Fruit fly (Drosophila melanogaster): ENCODE measurements around the gene Prp40.

Prp40 gene

DNA sequence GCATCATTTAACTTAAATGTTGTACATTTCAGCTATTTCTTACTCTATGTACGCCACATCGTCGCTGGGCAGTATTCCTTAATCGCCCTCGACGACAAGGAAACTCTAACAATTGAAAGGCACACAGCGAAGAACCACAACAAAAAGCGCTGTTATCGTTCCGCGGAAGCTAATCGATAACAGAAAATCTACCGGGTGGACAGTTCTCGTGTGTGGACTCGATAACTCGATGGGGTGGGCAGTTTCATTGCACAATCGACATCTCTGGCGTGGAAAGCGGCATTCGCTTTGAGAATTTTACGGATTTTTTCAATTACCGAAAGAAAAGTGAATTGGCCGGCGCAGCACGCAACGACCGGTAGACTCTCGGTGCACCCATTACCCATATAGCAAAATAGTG, at the start of gene Prp40, which contains the start of gene alpha4GT1 (continued):
- TF ChIP-seq CG8944 (GFP tag; optimal IDR thresholded peaks at IDR 0.05) = no peak
- TF ChIP-seq CG13287 (GFP tag; IDR thresholded peaks at IDR 0.05; ENCODE audit: partially characterized antibody) = peak; percentile 87
- no peak for TF ChIP-seq otp (GFP tag; IDR thresholded peaks at IDR 0.05)
- no peak for TF ChIP-seq CG10321 (GFP tag; IDR thresholded peaks at IDR 0.05)
- TF ChIP-seq schlank (tag; optimal IDR thresholded peaks at IDR 0.05) = no peak
- no peak for TF ChIP-seq Dad (GFP tag; optimal IDR thresholded peaks at IDR 0.05)
- no peak for TF ChIP-seq CG12769 (tag; optimal IDR thresholded peaks at IDR 0.05)
- TF ChIP-seq CG17912 (GFP tag; optimal IDR thresholded peaks at IDR 0.05) = no peak
- TF ChIP-seq Neu2 (GFP tag; optimal IDR thresholded peaks at IDR 0.05; ENCODE audit: borderline replicate concordance) = no peak
- TF ChIP-seq Jarid2 (GFP tag; optimal IDR thresholded peaks at IDR 0.05) = no peak
- TF ChIP-seq stwl (tag; optimal IDR thresholded peaks at IDR 0.05) = peak; percentile 72
- TF ChIP-seq corto (GFP tag; optimal IDR thresholded peaks at IDR 0.05) = no peak
- TF ChIP-seq CG8765 (GFP tag; IDR thresholded peaks at IDR 0.05) = no peak
- no peak for TF ChIP-seq tup (GFP tag; optimal IDR thresholded peaks at IDR 0.05)
- no peak for TF ChIP-seq CG5245 (GFP tag; optimal IDR thresholded peaks at IDR 0.05)
- TF ChIP-seq slp2 (GFP tag; optimal IDR thresholded peaks at IDR 0.05) = no peak
- peak; percentile 62 for TF ChIP-seq YL-1 (GFP tag; optimal IDR thresholded peaks at IDR 0.05)
- no peak for TF ChIP-seq toy (GFP tag; IDR thresholded peaks at IDR 0.05)
- TF ChIP-seq inv (GFP tag; IDR thresholded peaks at IDR 0.05; ENCODE audit: partially characterized antibody) = peak; percentile 69
- TF ChIP-seq CG8478 (optimal IDR thresholded peaks at IDR 0.05) = no peak
- no peak for TF ChIP-seq Bdp1 (GFP tag; optimal IDR thresholded peaks at IDR 0.05)
- TF ChIP-seq HLH54F (GFP tag; optimal IDR thresholded peaks at IDR 0.05) = no peak
- TF ChIP-seq Lim3 (GFP tag; IDR thresholded peaks at IDR 0.05) = no peak
- no peak for TF ChIP-seq usp (GFP tag; optimal IDR thresholded peaks at IDR 0.05)
- no peak for TF ChIP-seq CG17568 (GFP tag; optimal IDR thresholded peaks at IDR 0.05)
- TF ChIP-seq shn (GFP tag; optimal IDR thresholded peaks at IDR 0.05) = no peak
- peak; percentile 91 for TF ChIP-seq Bgb (GFP tag; IDR thresholded peaks at IDR 0.05; ENCODE audit: partially characterized antibody)
- peak; percentile 30 for TF ChIP-seq CHES-1-like (GFP tag; optimal IDR thresholded peaks at IDR 0.05)
- TF ChIP-seq so (GFP tag; IDR thresholded peaks at IDR 0.05) = no peak
- no peak for TF ChIP-seq rib (GFP tag; IDR thresholded peaks at IDR 0.05)
- no peak for TF ChIP-seq CG17802 (tag; optimal IDR thresholded peaks at IDR 0.05)
- peak; percentile 45 for TF ChIP-seq Sin3A (optimal IDR thresholded peaks at IDR 0.05)
- peak; percentile 94 for TF ChIP-seq ato (GFP tag; IDR thresholded peaks at IDR 0.05; ENCODE audit: partially characterized antibody)
- no peak for TF ChIP-seq Dfd (GFP tag; optimal IDR thresholded peaks at IDR 0.05)
- TF ChIP-seq Elba2 (GFP tag; optimal IDR thresholded peaks at IDR 0.05) = no peak
- TF ChIP-seq seq (GFP tag; IDR thresholded peaks at IDR 0.05) = no peak
- peak; percentile 79; the same call in 2 of the 3 replicates for TF ChIP-seq hb (GFP tag; IDR thresholded peaks at IDR 0.05; ENCODE audit: partially characterized antibody)
- TF ChIP-seq CG15011 (GFP tag; optimal IDR thresholded peaks at IDR 0.05) = no peak
- TF ChIP-seq Chrac-16 (GFP tag; optimal IDR thresholded peaks at IDR 0.05) = no peak
- peak; percentile 49 for TF ChIP-seq HmgZ (tag; optimal IDR thresholded peaks at IDR 0.05)
- TF ChIP-seq CG2116 (GFP tag; optimal IDR thresholded peaks at IDR 0.05) = peak; percentile 75
- no peak for TF ChIP-seq lov (optimal IDR thresholded peaks at IDR 0.05)
- TF ChIP-seq lov (GFP tag; IDR thresholded peaks at IDR 0.05) = no peak
- no peak for TF ChIP-seq sens (GFP tag)
- no peak for TF ChIP-seq CG1233 (GFP tag; optimal IDR thresholded peaks at IDR 0.05)
- no peak for TF ChIP-seq disco-r (GFP tag; optimal IDR thresholded peaks at IDR 0.05)
- TF ChIP-seq Atf6 (GFP tag; IDR thresholded peaks at IDR 0.05) = no peak
- no peak for TF ChIP-seq CG6813 (GFP tag; optimal IDR thresholded peaks at IDR 0.05)
- TF ChIP-seq Kr (GFP tag; optimal IDR thresholded peaks at IDR 0.05) = no peak
- TF ChIP-seq CG10147 (GFP tag; optimal IDR thresholded peaks at IDR 0.05) = no peak
- no peak for TF ChIP-seq CG7271 (tag; optimal IDR thresholded peaks at IDR 0.05)
- TF ChIP-seq CG4854 (GFP tag; optimal IDR thresholded peaks at IDR 0.05) = no peak
- TF ChIP-seq B-H1 (GFP tag; IDR thresholded peaks at IDR 0.05) = no peak
